Worm (Caenorhabditis elegans): ENCODE results near the gene F20D12.12.

DNA sequence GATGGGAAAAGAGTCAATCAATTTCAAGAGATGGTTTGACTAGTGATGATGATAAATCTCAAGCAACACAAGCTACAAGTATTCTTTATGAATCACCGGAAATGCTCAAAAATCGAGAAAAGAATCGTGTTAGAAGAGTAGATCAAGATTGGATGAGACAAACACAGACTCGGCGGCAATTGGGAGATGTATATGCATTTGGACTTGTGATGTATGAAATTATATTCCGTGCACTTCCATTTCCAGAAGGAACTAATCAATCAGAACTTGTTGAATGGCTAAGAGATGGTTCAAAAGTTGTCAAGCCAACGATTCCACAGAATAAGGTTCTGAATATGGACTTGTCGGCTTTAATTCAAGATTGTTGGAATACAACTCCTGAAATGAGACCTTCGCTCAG lies 15.4 kb upstream of the F20D12.12 start:
- no peak for TF ChIP-seq nhr-42 (GFP tag; IDR thresholded peaks at IDR 0.05)
- no peak for TF ChIP-seq dpl-1 (GFP tag; optimal IDR thresholded peaks at IDR 0.05)
- TF ChIP-seq ztf-11 (tag; optimal IDR thresholded peaks at IDR 0.05): no peak
- TF ChIP-seq lin-13 (GFP tag; optimal IDR thresholded peaks at IDR 0.05): no peak
- TF ChIP-seq Y75B8A.6 (GFP tag; IDR thresholded peaks at IDR 0.05): no peak
- TF ChIP-seq R02D3.7 (tag; optimal IDR thresholded peaks at IDR 0.05): no peak
- no peak for TF ChIP-seq duxl-1 (tag; optimal IDR thresholded peaks at IDR 0.05; ENCODE audit: poor library complexity)
- no peak for TF ChIP-seq ceh-62 (tag; optimal IDR thresholded peaks at IDR 0.05)
- no peak for TF ChIP-seq nhr-6 (tag; optimal IDR thresholded peaks at IDR 0.05)
- no peak for TF ChIP-seq nhr-76 (tag; optimal IDR thresholded peaks at IDR 0.05)

Measured in whole organism, L4 larva.